Worm (Caenorhabditis elegans): Measurements from ENCODE around the gene srh-41.

srh-41 gene

DNA sequence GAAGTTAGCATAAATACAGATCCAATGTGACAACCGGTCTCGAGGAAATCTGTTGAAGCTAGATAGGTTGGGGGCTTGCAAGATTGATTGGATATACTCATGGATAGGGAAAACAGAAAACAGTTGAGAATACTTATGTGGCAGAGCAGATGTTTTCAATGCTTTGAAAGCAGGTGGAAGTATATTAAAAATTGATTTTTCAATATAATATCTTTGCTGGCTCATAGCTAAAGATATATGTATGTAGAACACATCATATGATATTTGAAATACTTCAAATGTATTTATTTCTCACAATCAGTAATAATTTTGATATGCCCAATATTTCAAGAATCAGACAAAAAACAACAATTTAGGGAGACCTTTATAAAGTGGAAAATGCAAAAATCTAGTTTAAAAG is at the start of gene srh-41:
TSS of gene srh-41 (minus strand) at position 101 of the 400 bp plus-strand sequence.
- TF ChIP-seq jun-1 (tag; optimal IDR thresholded peaks at IDR 0.05) (no peak), ceh-9 (tag; optimal IDR thresholded peaks at IDR 0.05) (no peak), elt-2 (tag; optimal IDR thresholded peaks at IDR 0.05) (no peak), egl-27 (tag; optimal IDR thresholded peaks at IDR 0.05) (no peak), egl-5 (tag; optimal IDR thresholded peaks at IDR 0.05) (no peak), unc-39 (tag; optimal IDR thresholded peaks at IDR 0.05) (no peak), daf-12 (tag; optimal IDR thresholded peaks at IDR 0.05) (no peak), pha-4 (tag; optimal IDR thresholded peaks at IDR 0.05) (no peak), mdl-1 (tag; optimal IDR thresholded peaks at IDR 0.05) (no peak), nfya-1 (tag; optimal IDR thresholded peaks at IDR 0.05; ENCODE audit: insufficient read depth) (no peak), ceh-16 (tag; optimal IDR thresholded peaks at IDR 0.05) (no peak), nhr-23 (tag; optimal IDR thresholded peaks at IDR 0.05) (no peak), ceh-82 (tag; optimal IDR thresholded peaks at IDR 0.05) (no peak), skn-1 (tag; optimal IDR thresholded peaks at IDR 0.05) (no peak), elt-1 (tag; optimal IDR thresholded peaks at IDR 0.05) (no peak), nhr-77 (tag; optimal IDR thresholded peaks at IDR 0.05) (no peak), lin-39 (tag; optimal IDR thresholded peaks at IDR 0.05) (no peak), unc-62 (GFP tag; optimal IDR thresholded peaks at IDR 0.05) (no peak)

- no peak for TF ChIP-seq lsy-12 (tag; optimal IDR thresholded peaks at IDR 0.05)
- no peak for TF ChIP-seq sea-2 (GFP tag; optimal IDR thresholded peaks at IDR 0.05)
- no peak for TF ChIP-seq ztf-11 (tag; optimal IDR thresholded peaks at IDR 0.05)
- no peak for TF ChIP-seq nfya-1 (tag; optimal IDR thresholded peaks at IDR 0.05; ENCODE audit: insufficient read depth)
- no peak for TF ChIP-seq egl-5 (tag; optimal IDR thresholded peaks at IDR 0.05)
- no peak for TF ChIP-seq ceh-28 (tag; optimal IDR thresholded peaks at IDR 0.05)
- no peak for TF ChIP-seq mdl-1 (tag; optimal IDR thresholded peaks at IDR 0.05)
- TF ChIP-seq aly-2 (tag; optimal IDR thresholded peaks at IDR 0.05): no peak
- TF ChIP-seq nhr-11 (tag; optimal IDR thresholded peaks at IDR 0.05): no peak
- no peak for TF ChIP-seq fos-1 (tag; optimal IDR thresholded peaks at IDR 0.05)
- no peak for TF ChIP-seq ceh-16 (tag; optimal IDR thresholded peaks at IDR 0.05)
- no peak for TF ChIP-seq skn-1 (tag; optimal IDR thresholded peaks at IDR 0.05)
- TF ChIP-seq ceh-82 (tag; optimal IDR thresholded peaks at IDR 0.05): no peak
- no peak for TF ChIP-seq unc-62 (GFP tag; optimal IDR thresholded peaks at IDR 0.05)
- no peak for TF ChIP-seq nhr-12 (tag; optimal IDR thresholded peaks at IDR 0.05)
- TF ChIP-seq zag-1 (tag; optimal IDR thresholded peaks at IDR 0.05): no peak
- no peak for TF ChIP-seq mml-1 (tag; optimal IDR thresholded peaks at IDR 0.05)
- no peak for TF ChIP-seq tbx-2 (tag; optimal IDR thresholded peaks at IDR 0.05)
- TF ChIP-seq unc-39 (tag; optimal IDR thresholded peaks at IDR 0.05): no peak
- TF ChIP-seq ama-1 (optimal IDR thresholded peaks at IDR 0.05): no peak
Measured at ce11 chrII:14321225-14321624, 34.0 kb upstream of the srh-41 start.

- TF ChIP-seq nhr-43 (tag; optimal IDR thresholded peaks at IDR 0.05; ENCODE audit: poor library complexity, severe bottlenecking): no peak
- TF ChIP-seq jun-1 (tag; optimal IDR thresholded peaks at IDR 0.05): no peak
- no peak for TF ChIP-seq lin-39 (tag; optimal IDR thresholded peaks at IDR 0.05)
- no peak for TF ChIP-seq nhr-76 (tag; optimal IDR thresholded peaks at IDR 0.05)
- TF ChIP-seq snpc-4 (tag; optimal IDR thresholded peaks at IDR 0.05): no peak
Measured at ce11 chrII:14319227-14319626, 32.0 kb upstream of the srh-41 start.

DNA sequence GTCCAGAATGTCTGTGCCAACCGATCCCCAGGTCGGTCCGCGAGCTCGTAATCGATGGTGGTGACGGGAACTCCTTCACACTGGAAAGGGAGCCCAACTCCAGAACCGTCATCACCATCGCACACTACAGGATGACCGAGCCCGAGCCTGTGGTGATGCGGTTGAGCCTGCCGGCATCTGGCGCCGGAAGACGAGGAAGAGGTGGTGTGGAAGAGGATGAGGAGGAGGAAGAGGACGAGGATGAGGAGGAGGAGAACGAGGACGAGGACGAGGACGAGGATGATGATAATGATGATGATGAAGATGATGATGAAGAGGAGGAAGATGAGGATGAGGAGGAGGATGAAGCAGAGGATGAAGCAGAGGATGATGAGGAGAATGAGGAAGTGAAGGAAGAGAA is 30.9 kb upstream of the srh-41 start, which contains the start of gene Y54G11A.14:
TSS of gene Y54G11A.14 (plus strand) at position 132 of the 400 bp plus-strand sequence.
- no peak for TF ChIP-seq R02D3.7 (tag; optimal IDR thresholded peaks at IDR 0.05)
- TF ChIP-seq snpc-4 (tag; optimal IDR thresholded peaks at IDR 0.05): no peak
- TF ChIP-seq nhr-25 (tag; optimal IDR thresholded peaks at IDR 0.05): no peak
- TF ChIP-seq nhr-67 (tag; optimal IDR thresholded peaks at IDR 0.05): no peak
- TF ChIP-seq elt-1 (tag; optimal IDR thresholded peaks at IDR 0.05): no peak
- no peak for TF ChIP-seq pha-4 (tag; optimal IDR thresholded peaks at IDR 0.05)
- TF ChIP-seq nfya-1 (tag; optimal IDR thresholded peaks at IDR 0.05; ENCODE audit: insufficient read depth): no peak
- TF ChIP-seq lsy-12 (tag; optimal IDR thresholded peaks at IDR 0.05): no peak
- no peak for TF ChIP-seq mdl-1 (tag; optimal IDR thresholded peaks at IDR 0.05)
- TF ChIP-seq nhr-76 (tag; optimal IDR thresholded peaks at IDR 0.05): no peak
- no peak for TF ChIP-seq unc-39 (tag; optimal IDR thresholded peaks at IDR 0.05)
- TF ChIP-seq ceh-16 (tag; optimal IDR thresholded peaks at IDR 0.05): no peak
- TF ChIP-seq ZK546.5 (tag; optimal IDR thresholded peaks at IDR 0.05): no peak
- TF ChIP-seq egl-5 (tag; optimal IDR thresholded peaks at IDR 0.05): no peak

Measured in whole organism, L3 larva.